Fruit fly (Drosophila melanogaster) Kc167 (cell line): ENCODE measurements around the gene Eip74EF.

Experiments
- Myc ChIP-seq: fragments of >200 bp; optimal IDR thresholded peaks from 2 replicates; lab custom pipeline; 2017; ENCODE audit warnings: missing external identifiers
- Sin3A ChIP-seq: fragments of >200 bp; optimal IDR thresholded peaks from 2 replicates; lab custom pipeline; 2018; ENCODE audit warnings: missing external identifiers
- h ChIP-seq: fragments of >200 bp; optimal IDR thresholded peaks from 3 replicates; lab custom pipeline; 2018; ENCODE audit warnings: missing external identifiers
- insv ChIP-seq: fragments of >200 bp; optimal IDR thresholded peaks from 3 replicates; lab custom pipeline; 2018; ENCODE audit warnings: missing external identifiers
- psq ChIP-seq: fragments of >200 bp; optimal IDR thresholded peaks from 2 replicates; lab custom pipeline; 2017; ENCODE audit warnings: missing external identifiers
- ttk ChIP-seq: sonication (Bioruptor generic); optimal IDR thresholded peaks from 2 replicates; lab custom pipeline; 2017; ENCODE audit warnings: missing external identifiers

The Eip74EF gene

DNA sequence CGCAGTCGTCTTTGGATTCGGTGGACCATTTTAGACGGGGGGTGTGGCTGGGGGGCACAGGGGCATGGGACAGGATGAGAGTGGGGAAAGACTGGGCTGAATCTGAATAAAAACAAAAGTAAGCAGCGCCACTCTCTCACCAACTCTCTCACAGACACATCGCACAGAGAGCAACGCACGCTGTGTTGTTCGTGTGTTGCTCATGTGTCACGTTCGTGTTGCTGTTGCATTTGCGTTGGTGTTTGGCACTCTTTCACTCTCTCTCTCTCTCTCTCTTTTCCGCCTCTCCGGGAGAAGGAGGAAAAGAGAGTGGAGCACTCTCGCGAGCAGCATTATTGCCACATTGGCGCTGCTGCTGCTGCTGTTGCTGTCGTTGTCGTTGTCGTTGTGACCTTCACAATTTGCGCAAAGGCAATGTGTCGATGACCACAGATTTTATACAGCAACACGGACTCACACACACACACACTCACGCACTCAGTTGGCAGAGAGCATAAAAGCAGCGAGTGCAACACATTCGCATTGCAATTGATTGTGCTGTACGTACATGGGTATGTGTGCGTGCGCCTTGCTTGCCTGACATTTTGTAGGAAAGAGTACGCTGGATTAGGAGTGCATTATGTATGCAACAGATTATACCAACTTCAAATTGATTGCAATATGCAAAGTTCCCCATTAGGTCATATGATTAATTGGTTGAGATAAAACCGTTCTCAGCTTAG, 55.4 kb downstream of the Eip74EF start:
- no peak for TF ChIP-seq Myc (lab: Kevin White, UChicago)
- TF ChIP-seq psq (lab: Kevin White, UChicago), result no peak
- no peak for TF ChIP-seq insv (lab: Kevin White, UChicago)
- no peak for TF ChIP-seq Sin3A
- TF ChIP-seq h, result no peak
- no peak for TF ChIP-seq ttk (lab: Kevin White, UChicago)

DNA sequence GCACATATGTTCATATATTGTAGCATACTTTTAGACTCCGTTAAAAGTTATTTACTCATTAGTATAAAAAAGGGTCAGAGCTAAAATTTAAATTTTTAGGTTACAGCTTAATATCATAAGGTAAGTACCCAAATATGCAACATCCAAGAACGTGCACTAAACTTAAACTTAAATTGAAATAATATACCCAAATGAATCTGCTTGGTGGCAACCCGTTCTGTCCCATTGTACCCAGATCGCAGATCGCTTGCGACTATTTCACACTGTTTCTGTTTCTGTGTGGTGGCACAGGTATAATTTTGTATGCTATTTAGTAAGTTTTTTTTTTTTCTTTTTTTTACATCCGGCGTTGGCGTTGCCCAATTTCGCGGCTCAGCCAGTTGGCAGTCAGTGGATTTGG, 56.0 kb downstream of the Eip74EF start:
- TF ChIP-seq Sin3A, result no peak
- TF ChIP-seq h, result no peak
- TF ChIP-seq insv (lab: Kevin White, UChicago), result no peak

DNA sequence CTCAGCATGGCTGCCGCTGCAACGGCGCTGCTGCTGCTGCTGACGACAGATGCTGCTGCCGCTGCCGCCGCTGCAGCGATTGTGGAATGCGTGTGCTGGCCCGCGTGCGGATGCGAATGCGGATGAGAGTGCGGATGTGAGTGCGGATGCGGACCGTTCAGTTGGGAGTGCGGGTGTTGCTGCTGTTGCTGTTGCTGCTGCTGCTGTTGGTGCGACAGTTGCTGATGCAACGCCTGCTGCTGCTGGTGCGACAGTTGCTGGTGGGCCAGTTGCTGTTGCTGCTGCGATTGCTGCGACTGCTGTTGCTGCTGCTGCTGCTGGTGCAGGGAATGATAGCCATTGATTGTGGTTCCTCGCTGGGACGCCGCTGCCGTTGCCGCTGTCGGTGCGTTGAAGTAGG, 56.9 kb downstream of the Eip74EF start:
- TF ChIP-seq psq (lab: Kevin White, UChicago) (no peak), insv (lab: Kevin White, UChicago) (no peak), Sin3A (no peak), h (no peak), Myc (lab: Kevin White, UChicago) (no peak), ttk (lab: Kevin White, UChicago) (no peak)

DNA sequence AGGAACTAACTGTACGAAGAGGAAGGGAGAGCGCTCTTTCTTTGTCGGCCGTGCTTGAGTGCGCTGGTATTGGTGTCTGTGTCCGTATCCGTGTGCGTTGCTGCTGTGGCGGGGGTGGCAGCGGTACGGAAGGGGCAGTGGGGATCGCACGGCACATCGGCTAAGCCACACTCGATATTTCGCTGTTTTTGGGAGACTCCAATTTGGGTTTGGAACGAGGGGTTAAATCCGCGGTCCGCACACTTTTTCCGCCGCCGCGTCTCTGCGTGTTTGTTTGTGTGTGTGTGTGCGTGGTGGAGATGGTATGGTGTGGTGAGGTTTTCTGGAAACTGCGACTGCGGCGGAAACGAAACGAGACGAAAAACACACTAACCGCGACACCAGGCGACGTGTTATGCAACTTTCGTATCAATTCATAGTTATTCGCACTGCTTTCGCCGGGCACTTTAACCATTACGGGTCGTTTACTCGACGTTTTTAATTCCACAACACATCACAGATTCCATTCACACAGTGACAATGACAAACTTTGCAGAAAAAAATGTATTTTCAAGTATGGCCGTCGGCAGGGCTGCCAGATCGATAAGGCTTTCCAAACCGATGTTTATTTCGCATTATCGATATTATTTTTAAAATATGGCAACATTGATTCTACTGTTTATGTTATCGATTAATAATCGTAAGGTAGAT, 61.8 kb downstream of the Eip74EF start, which contains the start of gene CycT:
Gene CycT, minus strand, starts transcription at position 574 of the 690 bp plus-strand sequence.
- TF ChIP-seq psq (lab: Kevin White, UChicago) (no peak), h (no peak), ttk (lab: Kevin White, UChicago) (no peak), insv (lab: Kevin White, UChicago) (no peak), Myc (lab: Kevin White, UChicago) (no peak), Sin3A (no peak)

DNA sequence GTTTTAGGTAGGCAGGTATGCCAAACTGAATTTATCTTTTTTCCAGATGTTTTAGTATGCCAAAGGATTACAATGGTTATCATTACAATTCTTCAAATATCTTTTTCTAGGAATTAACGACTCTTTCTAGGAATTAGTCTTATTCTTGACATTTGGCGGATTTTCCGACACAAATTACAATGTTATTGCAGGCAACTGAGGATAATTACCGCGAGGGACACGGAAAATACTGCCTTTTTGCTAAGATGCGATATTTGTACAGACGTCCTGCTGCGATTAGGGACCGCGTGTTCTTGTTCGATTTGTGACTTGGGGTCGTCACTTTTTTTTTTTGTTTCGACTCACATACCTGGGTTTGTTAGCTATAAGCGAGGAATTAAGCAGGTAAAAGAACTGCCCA, 63.3 kb downstream of the Eip74EF start:
- TF ChIP-seq psq (lab: Kevin White, UChicago) (no peak), ttk (lab: Kevin White, UChicago) (no peak), insv (lab: Kevin White, UChicago) (no peak), h (no peak), Sin3A (no peak), Myc (lab: Kevin White, UChicago) (no peak)

DNA sequence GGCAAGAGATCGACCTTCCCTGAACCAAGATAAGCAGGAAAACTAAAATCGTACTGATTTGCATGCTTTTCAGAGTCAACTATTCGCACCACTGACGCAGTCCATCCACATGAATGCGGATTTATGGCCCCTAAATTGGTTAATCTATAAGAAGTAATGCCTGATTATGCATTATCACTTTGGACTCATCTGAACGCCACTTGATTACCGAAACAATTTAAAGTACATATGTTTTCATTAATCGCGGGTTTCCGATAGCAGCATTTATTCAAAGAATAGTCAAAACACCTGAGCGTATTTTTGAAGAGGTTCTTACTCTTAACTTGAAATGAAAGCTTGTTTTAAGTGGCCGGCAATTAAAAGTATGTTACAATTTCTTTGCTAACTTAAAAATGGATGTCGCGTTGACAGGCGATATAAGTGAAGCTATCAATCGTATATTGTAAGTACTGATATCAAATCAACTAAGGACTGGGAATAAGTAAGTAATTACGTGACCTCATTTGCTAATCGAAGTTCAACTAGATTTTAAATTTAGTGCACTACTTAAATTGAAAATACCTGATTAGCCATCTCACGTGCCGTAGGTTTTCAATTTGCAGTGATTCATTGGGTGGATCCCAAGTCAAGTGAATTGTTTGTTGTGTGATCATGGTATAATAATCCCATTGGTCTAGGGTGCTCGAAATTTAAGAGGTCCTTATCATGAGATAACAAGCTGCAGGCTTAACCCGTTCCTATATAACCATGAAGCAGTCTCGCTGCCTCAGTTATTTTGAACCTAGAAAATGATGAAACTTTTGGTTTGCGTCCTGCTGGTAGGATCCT, 69.9 kb downstream of the Eip74EF start, which contains the start of the genes Jon74E and CG7542:
Gene Jon74E, minus strand, starts transcription at position 79 of the 828 bp plus-strand sequence.
Gene CG7542, plus strand, starts transcription at position 778 of the 828 bp plus-strand sequence.
- TF ChIP-seq Myc (lab: Kevin White, UChicago), result no peak
- TF ChIP-seq Sin3A, result no peak
- TF ChIP-seq psq (lab: Kevin White, UChicago), result no peak
- no peak for TF ChIP-seq h
- TF ChIP-seq ttk (lab: Kevin White, UChicago), result no peak
- no peak for TF ChIP-seq insv (lab: Kevin White, UChicago)

DNA sequence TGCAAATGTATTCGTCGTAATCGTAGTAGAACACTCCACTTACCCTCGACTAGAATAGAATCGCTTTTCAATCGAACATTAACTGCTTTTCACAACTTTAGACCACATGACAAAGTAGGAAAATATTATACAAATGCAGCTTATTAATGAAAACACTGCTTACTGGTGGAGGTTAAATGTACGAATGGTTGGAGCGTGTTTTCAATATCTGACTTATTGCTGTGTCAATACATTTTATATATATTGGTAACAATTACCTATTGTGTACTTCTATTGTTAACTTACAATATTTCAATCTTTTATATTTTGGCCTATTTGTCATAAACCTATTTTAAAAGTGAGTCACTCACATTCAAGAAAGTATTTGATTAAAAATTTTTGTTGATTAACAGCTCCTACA, 79.1 kb downstream of the Eip74EF start:
- TF ChIP-seq insv (lab: Kevin White, UChicago), result no peak
- TF ChIP-seq psq (lab: Kevin White, UChicago), result no peak
- no peak for TF ChIP-seq Myc (lab: Kevin White, UChicago)
- TF ChIP-seq h, result no peak
- TF ChIP-seq Sin3A, result no peak
- no peak for TF ChIP-seq ttk (lab: Kevin White, UChicago)

DNA sequence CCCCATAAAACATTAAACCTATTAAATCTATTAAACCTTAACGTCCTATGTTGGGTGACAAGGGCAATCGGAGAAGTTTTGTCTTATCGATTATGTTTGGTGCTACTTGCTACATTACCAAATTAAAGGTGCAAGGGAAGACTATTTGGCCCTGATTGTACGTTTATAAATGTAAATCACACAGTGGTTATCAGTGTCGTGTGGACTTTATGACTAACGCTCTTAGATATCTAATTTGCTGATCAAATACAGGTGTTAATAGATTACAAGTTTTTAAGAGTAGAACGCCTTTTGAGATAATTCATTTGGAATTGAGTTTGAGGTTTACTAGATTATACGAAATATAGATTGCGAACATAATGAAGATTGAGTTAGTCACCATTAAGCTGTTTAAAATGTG, 80.2 kb downstream of the Eip74EF start:
- no peak for TF ChIP-seq psq (lab: Kevin White, UChicago)
- TF ChIP-seq h, result no peak
- TF ChIP-seq ttk (lab: Kevin White, UChicago), result no peak
- no peak for TF ChIP-seq Sin3A

DNA sequence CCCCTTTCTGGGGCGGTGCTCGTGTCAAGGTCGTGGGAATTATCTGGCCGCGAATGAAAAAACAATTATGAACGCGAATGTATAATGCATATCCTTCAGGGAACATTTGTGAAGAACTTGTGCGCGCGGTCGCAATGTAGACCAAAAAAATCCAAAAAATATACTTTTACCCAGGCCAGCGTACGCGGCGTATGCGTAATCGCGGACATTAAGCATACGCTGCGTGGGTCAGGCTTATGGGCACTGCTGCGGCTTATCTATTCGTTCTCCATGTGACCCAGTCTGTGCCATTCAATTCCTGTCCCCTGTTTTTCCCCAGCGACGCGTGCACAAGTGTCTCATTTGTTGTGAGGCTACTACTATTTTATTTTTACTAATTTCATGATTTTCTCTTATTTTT, 80.9 kb downstream of the Eip74EF start:
- TF ChIP-seq h, result no peak
- TF ChIP-seq ttk (lab: Kevin White, UChicago), result no peak
- no peak for TF ChIP-seq Myc (lab: Kevin White, UChicago)
- TF ChIP-seq insv (lab: Kevin White, UChicago), result no peak
- TF ChIP-seq Sin3A, result no peak
- TF ChIP-seq psq (lab: Kevin White, UChicago), result no peak

DNA sequence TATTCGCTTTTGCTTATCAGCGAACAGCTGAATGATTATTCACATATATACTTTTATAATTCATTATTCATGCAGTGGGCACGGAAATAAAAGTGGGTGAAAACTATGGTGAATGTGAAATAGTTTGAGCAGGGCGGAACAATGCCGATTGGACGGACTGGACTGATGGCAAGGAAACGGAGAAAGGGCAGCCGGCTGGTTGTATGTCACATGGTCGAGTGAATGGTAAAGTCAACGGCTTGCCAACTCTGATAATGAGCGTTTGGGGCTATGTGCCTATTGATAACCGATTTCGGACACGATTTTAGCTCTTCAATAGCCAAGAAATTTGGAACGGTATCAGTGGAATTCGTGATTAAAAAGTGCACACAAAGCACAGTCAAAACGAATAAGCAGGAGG, 83.4 kb downstream of the Eip74EF start:
- TF ChIP-seq h, result no peak
- TF ChIP-seq psq (lab: Kevin White, UChicago), result no peak
- no peak for TF ChIP-seq ttk (lab: Kevin White, UChicago)
- TF ChIP-seq insv (lab: Kevin White, UChicago), result no peak
- no peak for TF ChIP-seq Myc (lab: Kevin White, UChicago)
- no peak for TF ChIP-seq Sin3A

DNA sequence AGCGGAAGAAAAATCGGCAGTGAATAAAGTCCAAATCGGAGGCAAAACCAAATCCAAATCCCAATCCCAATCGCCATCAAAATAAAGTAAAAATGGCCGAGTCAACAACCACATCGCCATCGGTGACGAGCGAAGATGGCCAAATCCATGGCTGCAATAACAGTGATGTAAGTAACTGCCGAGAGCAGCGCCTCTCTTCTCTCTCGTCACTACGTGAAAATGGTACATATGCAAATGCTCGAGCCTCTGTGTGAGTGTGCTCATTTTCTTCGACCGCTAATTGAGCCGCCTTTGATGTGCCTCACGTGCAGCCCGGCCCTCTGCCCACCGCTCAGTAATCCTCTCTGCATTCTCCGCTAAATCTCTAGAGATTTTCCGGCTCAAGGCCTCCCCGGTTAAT, 84.7 kb downstream of the Eip74EF start:
- TF ChIP-seq Sin3A, result no peak

DNA sequence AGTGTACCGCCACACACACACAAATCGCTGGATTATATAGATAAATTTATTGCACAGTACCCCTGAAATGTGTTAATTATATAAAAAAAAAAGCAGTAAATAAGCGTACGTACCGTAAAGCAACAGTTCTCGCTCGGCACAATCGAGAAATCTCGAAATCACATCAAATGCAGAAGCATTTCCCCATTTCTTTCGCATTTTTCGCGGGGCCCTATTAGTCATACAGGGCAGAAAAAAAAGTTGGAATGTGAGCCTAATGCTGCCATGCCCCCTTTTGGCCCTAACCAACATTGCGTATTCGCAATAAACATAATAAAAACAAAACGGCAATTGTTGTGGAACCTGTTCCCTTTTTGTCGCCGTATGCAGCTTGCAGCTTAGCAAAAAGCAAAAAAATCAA, 85.4 kb downstream of the Eip74EF start:
- TF ChIP-seq Myc (lab: Kevin White, UChicago), result no peak
- TF ChIP-seq ttk (lab: Kevin White, UChicago), result no peak
- TF ChIP-seq h, result no peak
- TF ChIP-seq insv (lab: Kevin White, UChicago), result no peak
- no peak for TF ChIP-seq Sin3A
- no peak for TF ChIP-seq psq (lab: Kevin White, UChicago)
